Fruit fly (Drosophila melanogaster) S2 (cell line): ENCODE results near the gene Trx2.
A peak's percentile ranks its signal among the peaks of the same experiment; 100 is the strongest.

Experiments
- CG8478 ChIP-seq: fragments of >200 bp; optimal IDR thresholded peaks from 2 replicates; lab custom pipeline; 2018
- CTCF ChIP-seq, 2 experiments: fragments of >200 bp; optimal IDR thresholded peaks; 2 replicates each; lab custom pipeline; 2018

The Trx2 gene

DNA sequence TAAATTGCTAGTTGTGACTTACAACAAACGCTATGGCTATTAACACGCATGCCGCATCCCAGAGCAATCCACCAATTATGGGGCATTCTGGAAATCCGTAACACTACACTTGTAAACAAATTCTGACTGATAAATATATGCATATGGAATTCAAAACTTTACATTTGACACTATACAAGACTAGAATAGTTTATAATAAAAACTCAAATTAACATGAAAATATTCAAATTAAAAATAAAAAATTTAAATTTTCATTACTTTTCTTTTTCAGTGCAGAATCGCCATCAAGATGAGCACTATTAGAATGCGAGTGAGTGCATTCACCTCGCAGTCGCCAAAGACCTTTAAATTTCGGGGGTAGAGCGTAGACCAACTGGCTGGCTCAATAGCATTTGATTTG lies 27.0 kb upstream of the Trx2 start:
- TF ChIP-seq CG8478 (lab: Kevin White, UChicago), result no peak
- TF ChIP-seq CTCF (optimal IDR thresholded peaks at IDR 0.05; lab: Kevin White, UChicago), result no peak

DNA sequence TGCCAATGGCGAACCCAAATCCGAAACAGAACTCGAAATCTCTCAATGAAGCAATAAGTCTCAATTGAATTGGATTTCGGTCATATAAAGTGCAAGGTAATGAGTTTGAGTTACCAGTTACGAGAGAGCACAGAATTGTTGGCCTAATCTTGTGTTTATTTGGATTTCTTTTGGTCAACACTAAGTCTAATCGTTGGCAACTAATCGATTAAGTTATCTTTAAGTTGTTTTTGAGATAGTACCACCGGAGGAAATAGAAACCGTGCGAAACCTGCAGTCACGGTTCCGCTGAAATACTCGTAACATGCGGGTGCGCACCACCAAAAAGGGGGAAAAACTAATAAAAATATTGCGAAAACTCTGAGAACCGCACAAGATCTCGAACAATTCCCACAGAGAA lies 23.8 kb upstream of the Trx2 start, which contains the start of gene CG3841:
Gene CG3841 (plus strand): TSS at position 301 of the 400 bp plus-strand sequence.
- TF ChIP-seq CG8478 (lab: Kevin White, UChicago) (no peak), CTCF (optimal IDR thresholded peaks at IDR 0.05; lab: Kevin White, UChicago) (no peak)

DNA sequence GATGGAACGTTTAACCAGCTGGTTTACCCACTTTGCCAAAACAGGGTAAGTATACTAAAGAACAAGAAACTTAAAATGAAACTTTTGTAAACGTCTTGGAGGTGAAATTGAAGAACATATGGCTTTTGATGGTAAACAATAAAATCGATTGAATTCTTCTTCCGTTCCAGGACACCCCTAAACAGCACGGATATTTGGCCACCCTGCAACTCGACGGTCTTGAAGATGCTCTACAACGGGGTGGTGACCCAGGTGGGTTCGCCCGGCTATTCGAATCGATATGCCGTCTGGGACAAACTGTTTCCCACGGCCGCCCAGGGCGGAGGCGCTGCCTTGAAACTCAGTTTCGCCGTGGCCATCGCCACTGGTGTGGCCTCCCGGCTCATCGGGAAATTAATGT lies 21.8 kb upstream of the Trx2 start:
- TF ChIP-seq CG8478 (lab: Kevin White, UChicago), result no peak
- TF ChIP-seq CTCF (optimal IDR thresholded peaks at IDR 0.05; lab: Kevin White, UChicago), result no peak

DNA sequence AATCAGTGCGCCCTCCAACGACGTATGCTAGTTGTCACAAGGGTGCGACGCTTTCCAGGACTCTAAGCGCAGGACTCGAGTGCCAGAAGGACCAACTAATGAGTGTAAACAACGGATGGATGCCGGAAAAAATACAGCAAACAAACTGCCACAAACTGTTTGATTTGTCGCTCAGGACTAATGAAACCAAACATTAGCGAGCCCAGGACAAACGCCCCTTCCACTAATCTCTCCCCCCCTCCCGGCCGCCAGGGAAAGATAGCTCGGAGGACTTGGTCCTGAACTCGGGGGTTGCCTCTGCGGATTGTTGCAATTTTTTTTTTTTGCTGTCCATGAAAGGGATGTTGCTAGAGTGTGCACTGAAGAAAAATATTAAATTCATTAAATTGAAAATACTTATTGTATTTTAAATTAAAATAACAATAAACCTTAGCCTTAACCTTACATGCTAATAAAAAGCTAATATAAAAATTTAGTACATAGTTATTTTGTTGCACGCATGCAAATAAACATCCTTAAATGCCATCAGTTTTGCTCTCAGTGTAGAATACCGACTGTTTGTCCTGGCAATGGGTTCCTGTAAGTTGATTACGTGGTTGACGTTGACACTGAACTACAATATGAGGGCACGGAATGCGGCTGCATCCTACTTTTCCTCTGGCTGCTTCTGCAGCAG lies 18.2 kb upstream of the Trx2 start:
- TF ChIP-seq CG8478 (lab: Kevin White, UChicago) (no peak), CTCF (optimal IDR thresholded peaks at IDR 0.05; lab: Kevin White, UChicago) (no peak)

DNA sequence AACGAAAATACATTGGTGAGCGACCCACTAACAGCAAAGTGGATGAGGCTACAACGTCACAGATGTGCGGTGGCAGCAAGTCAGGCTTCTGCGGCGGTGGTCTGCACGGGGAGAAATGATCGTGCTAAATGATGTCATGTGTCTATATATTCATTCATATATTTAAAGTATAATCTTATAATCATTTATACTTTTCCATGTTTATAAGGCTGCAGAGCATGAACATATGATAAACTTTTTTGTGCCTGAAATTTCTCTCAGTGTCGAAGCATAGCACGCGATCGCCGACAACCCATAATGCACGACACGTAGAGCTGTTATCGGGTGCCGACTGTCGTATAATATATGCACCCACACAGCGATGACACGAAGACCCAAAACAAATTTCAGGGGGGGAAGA lies 14.6 kb upstream of the Trx2 start:
- TF ChIP-seq CG8478 (lab: Kevin White, UChicago), result no peak
- TF ChIP-seq CTCF (optimal IDR thresholded peaks at IDR 0.05; lab: Kevin White, UChicago), result no peak

DNA sequence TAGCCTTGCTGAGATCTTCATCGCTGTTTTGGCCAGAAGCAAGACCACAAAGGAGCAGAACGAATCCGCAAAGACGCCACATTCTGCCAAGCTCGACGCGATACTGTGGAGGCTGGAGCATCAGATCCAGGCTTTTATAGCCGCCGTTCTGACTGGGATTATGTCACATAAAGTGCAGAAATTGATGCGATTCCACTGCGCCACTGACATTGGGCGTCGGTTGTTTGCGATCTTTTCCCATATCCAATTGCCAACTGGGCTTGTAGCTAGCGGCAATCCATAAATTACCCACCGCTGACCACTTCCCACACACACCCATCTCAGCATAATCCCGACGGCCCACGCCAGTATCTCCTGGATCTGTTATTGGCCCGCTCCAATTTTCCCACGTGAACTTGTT lies 12.2 kb upstream of the Trx2 start, which contains the start of gene CG4382:
Gene CG4382 (minus strand): TSS at position 101 of the 400 bp plus-strand sequence.
- TF ChIP-seq CTCF (optimal IDR thresholded peaks at IDR 0.05; lab: Kevin White, UChicago), result no peak
- no peak for TF ChIP-seq CG8478 (lab: Kevin White, UChicago)

DNA sequence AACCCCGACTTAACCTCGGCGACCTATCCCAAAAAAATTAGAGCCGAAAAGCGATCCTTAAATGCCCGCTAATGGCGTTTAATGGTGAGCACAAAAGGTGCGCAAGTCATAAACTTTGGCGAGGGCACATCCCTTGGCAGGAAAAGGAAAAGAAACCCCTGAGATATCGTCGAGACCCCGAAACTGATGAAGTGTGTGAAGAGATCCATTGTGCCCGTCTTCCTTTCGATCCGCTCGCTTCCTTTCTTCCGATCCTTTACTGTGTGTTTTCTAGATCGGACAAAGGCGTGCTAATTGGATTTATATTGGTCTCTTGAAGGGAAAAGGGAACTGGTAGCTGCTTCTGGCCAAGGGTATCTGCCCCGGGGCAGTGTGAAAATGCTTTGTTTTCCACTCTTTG lies 11.7 kb upstream of the Trx2 start:
- TF ChIP-seq CG8478 (lab: Kevin White, UChicago), result no peak
- no peak for TF ChIP-seq CTCF (optimal IDR thresholded peaks at IDR 0.05; lab: Kevin White, UChicago)

DNA sequence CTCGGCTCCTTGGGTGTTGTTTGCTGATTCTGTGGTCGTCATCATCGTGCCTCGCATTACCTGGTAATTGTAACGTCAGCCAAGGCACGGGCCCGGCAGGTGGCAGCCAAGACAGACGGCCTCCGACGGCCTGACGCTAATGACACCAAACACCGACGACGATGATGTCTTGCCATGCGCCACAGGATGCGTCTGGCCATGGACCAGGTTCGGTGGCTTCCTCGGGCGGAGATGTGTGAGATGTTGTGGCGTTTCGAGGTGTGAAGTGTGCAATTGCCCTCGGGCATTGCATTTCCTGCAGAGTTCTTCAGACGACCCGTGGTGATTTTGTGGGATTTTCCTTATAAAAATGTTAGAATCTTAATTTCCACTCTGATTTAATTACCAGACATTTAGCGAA lies 10.9 kb upstream of the Trx2 start:
- no peak for TF ChIP-seq CTCF (optimal IDR thresholded peaks at IDR 0.05; lab: Kevin White, UChicago)
- TF ChIP-seq CG8478 (lab: Kevin White, UChicago), result no peak

DNA sequence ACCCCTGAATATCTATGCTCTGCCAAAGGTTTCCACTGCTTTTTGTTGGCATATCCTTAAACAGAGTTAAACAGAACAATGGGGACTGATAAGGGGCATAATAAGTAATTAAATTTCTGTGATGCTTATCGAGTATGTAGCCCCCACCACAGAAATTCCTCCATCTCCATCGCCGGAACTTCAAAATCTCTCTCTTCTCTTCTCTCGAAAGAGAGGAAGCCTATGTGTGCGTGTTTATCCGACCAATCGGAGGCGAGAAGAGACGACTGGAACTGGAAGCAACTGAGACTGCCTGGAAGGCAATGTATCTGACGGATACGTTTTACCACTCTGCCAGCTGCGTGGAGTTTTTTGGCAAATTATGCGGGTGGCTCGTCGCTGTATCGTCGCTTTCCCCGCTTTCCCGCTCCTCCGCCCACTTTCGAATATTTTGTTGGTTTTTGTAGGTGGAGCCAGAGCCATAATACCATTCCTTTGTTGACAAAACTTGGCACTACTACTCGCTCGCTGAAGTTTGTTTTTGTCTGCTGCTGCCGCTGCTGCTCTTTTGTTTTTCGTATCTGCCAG lies 4.9 kb upstream of the Trx2 start, which contains the start of gene gcm2:
Gene gcm2 (plus strand): TSS at position 566 of the 567 bp plus-strand sequence.
- no peak for TF ChIP-seq CTCF (optimal IDR thresholded peaks at IDR 0.05; lab: Kevin White, UChicago)
- no peak for TF ChIP-seq CG8478 (lab: Kevin White, UChicago)

DNA sequence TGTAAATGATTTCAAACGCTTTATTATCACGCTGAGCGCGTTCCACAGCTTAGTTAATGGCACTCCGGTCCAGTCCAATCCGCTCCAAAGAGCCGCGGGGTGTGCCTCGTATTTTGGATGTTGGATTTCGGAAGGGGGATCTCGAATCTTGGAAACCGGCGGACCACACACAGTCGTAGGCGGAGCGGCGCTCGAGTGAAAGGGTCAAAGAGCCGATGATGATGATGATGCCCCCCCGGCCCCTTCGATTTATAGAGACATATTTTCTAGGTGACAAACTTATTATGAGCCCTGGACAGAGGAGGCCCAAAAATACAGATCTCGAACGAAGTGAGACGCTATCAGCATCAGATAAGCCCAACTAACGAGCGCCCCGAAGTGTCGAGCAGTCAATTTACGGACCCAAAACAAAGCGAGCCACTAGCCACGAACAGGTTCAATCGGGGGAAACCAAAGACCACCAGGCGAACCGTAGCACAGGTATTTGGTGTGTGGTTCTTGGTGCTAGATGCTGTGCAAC lies 3.6 kb upstream of the Trx2 start:
- no peak for TF ChIP-seq CTCF (optimal IDR thresholded peaks at IDR 0.05; lab: Kevin White, UChicago)
- TF ChIP-seq CG8478 (lab: Kevin White, UChicago), result no peak

DNA sequence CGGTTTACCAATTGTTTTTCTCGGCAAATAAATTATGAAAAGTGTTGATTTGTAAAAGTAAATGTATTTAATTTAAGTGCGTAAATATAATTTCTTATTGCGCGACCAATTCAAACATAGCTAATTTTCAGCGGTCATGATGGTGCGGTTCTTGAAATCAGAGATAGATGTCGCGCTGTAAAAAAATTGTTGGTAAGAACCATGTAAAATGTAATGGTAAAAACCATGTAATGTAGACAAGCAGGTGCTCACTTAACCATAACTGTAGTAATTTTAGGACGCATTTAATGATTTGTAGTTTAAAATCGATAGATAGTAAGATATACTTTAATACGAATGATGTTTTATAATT lies 336 bp upstream of the Trx2 start:
- TF ChIP-seq CTCF (optimal IDR thresholded peaks at IDR 0.05; lab: Kevin White, UChicago) (peak in 1 of 2 experiments; percentile 88), CG8478 (lab: Kevin White, UChicago) (no peak)

DNA sequence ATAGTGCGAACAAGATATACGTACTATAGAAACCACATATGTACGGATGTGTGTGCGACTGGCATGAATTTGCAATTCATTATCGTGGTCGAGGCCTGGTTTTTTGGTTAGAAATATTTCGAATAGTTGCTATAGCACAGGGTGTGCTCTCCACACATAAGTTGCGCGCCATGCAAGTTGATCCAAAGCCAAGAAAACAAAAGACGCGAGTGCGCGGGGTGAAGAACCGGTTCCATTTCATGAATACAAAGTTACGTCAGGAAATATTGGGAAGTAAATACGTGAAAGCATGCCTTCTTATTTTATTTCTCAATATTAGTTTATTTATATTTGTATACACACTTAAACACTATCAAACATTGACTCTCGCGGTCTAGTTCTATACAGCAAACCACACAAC lies 956 bp downstream of the Trx2 start:
- TF ChIP-seq CTCF (optimal IDR thresholded peaks at IDR 0.05; lab: Kevin White, UChicago) (no peak), CG8478 (lab: Kevin White, UChicago) (no peak)

DNA sequence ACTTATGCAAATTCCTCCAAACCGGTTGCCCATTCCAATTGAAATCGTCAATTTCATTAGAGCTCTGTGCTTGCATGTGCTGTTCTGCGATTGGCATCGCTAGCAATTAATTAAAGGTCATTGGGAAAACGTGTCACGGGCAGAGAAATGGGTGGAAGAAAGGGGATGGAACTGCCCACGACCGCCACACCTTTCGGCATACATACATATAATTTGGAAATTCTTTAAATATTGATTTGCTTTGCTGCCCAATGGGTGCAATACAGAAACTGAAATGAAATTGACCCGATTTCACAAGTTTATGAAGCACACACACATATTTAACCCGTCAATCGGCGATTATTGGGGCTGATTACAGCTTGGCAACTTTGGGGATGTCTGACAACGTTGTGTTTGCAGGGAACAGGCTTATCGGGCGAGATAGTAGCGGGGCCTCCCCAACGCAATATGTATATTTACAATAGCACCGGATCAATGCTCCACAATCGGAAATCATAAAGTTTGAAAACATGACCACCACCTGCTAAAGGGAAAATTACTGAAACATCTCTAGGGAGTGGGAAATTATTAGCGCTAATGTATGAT lies 1.8 kb downstream of the Trx2 start:
- TF ChIP-seq CG8478 (lab: Kevin White, UChicago) (no peak), CTCF (optimal IDR thresholded peaks at IDR 0.05; lab: Kevin White, UChicago) (no peak)

DNA sequence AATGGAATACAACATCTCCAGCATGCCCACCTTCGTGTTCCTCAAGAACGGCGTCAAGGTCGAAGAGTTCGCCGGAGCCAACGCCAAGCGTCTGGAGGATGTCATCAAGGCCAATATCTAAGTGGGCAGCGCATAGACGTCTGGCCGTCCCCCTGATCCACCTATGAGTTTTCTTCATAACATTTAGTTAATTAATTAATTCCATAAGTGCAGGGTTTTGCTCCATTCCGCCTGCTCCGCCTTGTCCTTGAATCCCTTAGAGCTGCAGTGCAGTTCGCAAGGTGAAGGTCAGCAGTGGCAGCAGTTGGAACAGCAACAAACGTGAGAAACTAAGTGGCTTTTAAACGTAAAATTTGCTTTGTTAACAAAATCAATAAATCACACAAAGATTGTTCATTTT lies 2.6 kb downstream of the Trx2 start:
- TF ChIP-seq CG8478 (lab: Kevin White, UChicago) (no peak), CTCF (optimal IDR thresholded peaks at IDR 0.05; lab: Kevin White, UChicago) (no peak)

DNA sequence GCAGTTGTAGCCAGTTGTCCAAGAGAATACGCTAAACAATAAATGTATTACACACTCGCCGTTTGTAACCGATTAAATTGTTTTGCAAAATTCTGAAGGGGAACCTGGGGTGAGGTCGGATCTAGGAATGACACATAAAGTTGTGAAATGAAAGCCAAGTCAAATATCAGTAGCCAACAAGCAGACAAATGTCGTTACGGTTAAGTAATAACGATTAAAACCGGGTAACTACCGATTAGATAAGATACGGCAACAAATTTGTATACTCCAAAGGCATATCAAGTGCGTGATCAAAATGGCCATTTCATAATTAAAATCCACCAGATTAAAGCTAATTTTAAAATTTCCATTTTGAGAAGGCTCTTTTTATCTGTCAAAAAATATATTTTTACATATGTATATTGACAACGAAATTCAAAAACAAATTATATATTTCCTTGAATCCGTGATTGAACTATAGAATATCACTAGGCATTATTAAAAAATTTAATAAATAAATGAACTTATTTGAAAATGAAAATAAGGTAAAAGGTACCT lies 3.1 kb downstream of the Trx2 start, which contains the start of gene GlcAT-S:
Gene GlcAT-S (plus strand): TSS at position 487 of the 537 bp plus-strand sequence.
- TF ChIP-seq CG8478 (lab: Kevin White, UChicago), result no peak
- TF ChIP-seq CTCF (optimal IDR thresholded peaks at IDR 0.05; lab: Kevin White, UChicago), result no peak
